Worm (Caenorhabditis elegans) whole organism, L4 larva: ENCODE data around the gene rap-1.

Source experiments
- fkh-10 ChIP-seq: fragments of 150-350 bp; optimal IDR thresholded peaks from 2 replicates; lab custom pipeline; 2014; ENCODE audit warnings: missing biosample characterization, missing genetic modification reagents, missing genetic modification characterization
- lin-39 ChIP-seq: fragments of 150-350 bp; optimal IDR thresholded peaks from 2 replicates; lab custom pipeline; 2014; ENCODE audit warnings: missing biosample characterization, missing genetic modification reagents, missing genetic modification characterization
- snpc-4 ChIP-seq: fragments of 150-350 bp; optimal IDR thresholded peaks from 2 replicates; lab custom pipeline; 2014; ENCODE audit warnings: missing biosample characterization, missing genetic modification characterization

ce11 chrIV:8933575-8933974 is 14.9 kb upstream of the rap-1 start, which contains the start of gene D1046.4:
- no peak for TF ChIP-seq snpc-4
- TF ChIP-seq fkh-10, result no peak
- no peak for TF ChIP-seq lin-39
